Fruit fly (Drosophila melanogaster): Measurements from ENCODE around the gene C15.

The C15 gene

dm6 chr3R:21520183-21520582 is 20.4 kb downstream of the C15 start (continued):
- TF ChIP-seq CG2875 (GFP tag; optimal IDR thresholded peaks at IDR 0.05), result peak; percentile 99
- peak; percentile 93 for TF ChIP-seq D19B (GFP tag; optimal IDR thresholded peaks at IDR 0.05)
- peak; percentile 7; the same call in 1 of the 2 replicates for TF ChIP-seq tna (GFP tag; IDR thresholded peaks at IDR 0.05; ENCODE audit: partially characterized antibody)
- peak; percentile 75 for TF ChIP-seq crol (GFP tag; IDR thresholded peaks at IDR 0.05)
- peak; percentile 97 for TF ChIP-seq HLH54F (GFP tag; optimal IDR thresholded peaks at IDR 0.05)
- peak; percentile 98 for TF ChIP-seq CG3847 (GFP tag; IDR thresholded peaks at IDR 0.05)
- TF ChIP-seq CG7928 (GFP tag; optimal IDR thresholded peaks at IDR 0.05), result peak; percentile 81
- peak; percentile 82 for TF ChIP-seq Nf-YB (GFP tag; optimal IDR thresholded peaks at IDR 0.05)
- TF ChIP-seq CG6765 (GFP tag; optimal IDR thresholded peaks at IDR 0.05), result peak; percentile 99
- no peak for TF ChIP-seq CG13287 (GFP tag; IDR thresholded peaks at IDR 0.05; ENCODE audit: partially characterized antibody)
- TF ChIP-seq ash1 (GFP tag; optimal IDR thresholded peaks at IDR 0.05), result peak; percentile 98
- peak in 1 of 2 experiments; percentile 78 for TF ChIP-seq crp (GFP tag; optimal IDR thresholded peaks at IDR 0.05)
- no peak for TF ChIP-seq mld (GFP tag; IDR thresholded peaks at IDR 0.05; ENCODE audit: partially characterized antibody)
- peak; percentile 97 for TF ChIP-seq sug (tag; optimal IDR thresholded peaks at IDR 0.05)
- peak; percentile 75 for TF ChIP-seq Deaf1 (tag; optimal IDR thresholded peaks at IDR 0.05)
- TF ChIP-seq CG2712 (tag; optimal IDR thresholded peaks at IDR 0.05), result peak; percentile 97
- peak; percentile 97 for TF ChIP-seq ewg (GFP tag; optimal IDR thresholded peaks at IDR 0.05)
- peak; percentile 99 for TF ChIP-seq CG9727 (GFP tag; optimal IDR thresholded peaks at IDR 0.05)
- peak; percentile 94 for TF ChIP-seq CG6854 (GFP tag; optimal IDR thresholded peaks at IDR 0.05)
- TF ChIP-seq eyg (GFP tag; optimal IDR thresholded peaks at IDR 0.05), result peak; percentile 97
- peak; percentile 76 for TF ChIP-seq row (GFP tag; IDR thresholded peaks at IDR 0.05)
- peak; percentile 94 for TF ChIP-seq CkIIα-i1 (GFP tag; IDR thresholded peaks at IDR 0.05)
- TF ChIP-seq Lim3 (GFP tag; IDR thresholded peaks at IDR 0.05), result peak; percentile 94
- peak; percentile 98 for TF ChIP-seq en (GFP tag; optimal IDR thresholded peaks at IDR 0.05)
- TF ChIP-seq sr (GFP tag; IDR thresholded peaks at IDR 0.05), result peak; percentile 99
- peak; percentile 100 for TF ChIP-seq CG11456 (GFP tag; IDR thresholded peaks at IDR 0.05)
- peak; percentile 90 for TF ChIP-seq CG7556 (GFP tag; optimal IDR thresholded peaks at IDR 0.05)
- TF ChIP-seq rib (GFP tag; IDR thresholded peaks at IDR 0.05), result peak; percentile 94
- TF ChIP-seq slp2 (GFP tag; optimal IDR thresholded peaks at IDR 0.05), result peak; percentile 98
- TF ChIP-seq CG10654 (GFP tag; optimal IDR thresholded peaks at IDR 0.05), result peak; percentile 99
- TF ChIP-seq CG4617 (GFP tag; optimal IDR thresholded peaks at IDR 0.05; ENCODE audit: borderline replicate concordance), result peak; percentile 98
- TF ChIP-seq CG2889 (GFP tag; IDR thresholded peaks at IDR 0.05), result peak; percentile 96
- TF ChIP-seq dysf (GFP tag; IDR thresholded peaks at IDR 0.05), result peak; percentile 98
- peak; percentile 71 for TF ChIP-seq Sry-δ (GFP tag; optimal IDR thresholded peaks at IDR 0.05)
- no peak for TF ChIP-seq cg (GFP tag; optimal IDR thresholded peaks at IDR 0.05)
- peak; percentile 85 for TF ChIP-seq Elba2 (GFP tag; optimal IDR thresholded peaks at IDR 0.05)
- peak; percentile 99 for TF ChIP-seq CG10366 (GFP tag; IDR thresholded peaks at IDR 0.05)
- TF ChIP-seq CG8089 (GFP tag; optimal IDR thresholded peaks at IDR 0.05), result peak; percentile 99
- peak; percentile 94 for TF ChIP-seq CG4282 (GFP tag; optimal IDR thresholded peaks at IDR 0.05)
- TF ChIP-seq ara (GFP tag; IDR thresholded peaks at IDR 0.05), result peak; percentile 97
- peak; percentile 99 for TF ChIP-seq ap (GFP tag; IDR thresholded peaks at IDR 0.05)
- TF ChIP-seq MTF-1 (GFP tag; optimal IDR thresholded peaks at IDR 0.05; ENCODE audit: borderline replicate concordance), result peak; percentile 99
- peak; percentile 99 for TF ChIP-seq CG4424 (GFP tag; optimal IDR thresholded peaks at IDR 0.05)
- peak; percentile 76 for TF ChIP-seq exex (tag; optimal IDR thresholded peaks at IDR 0.05)
- TF ChIP-seq CG32772 (GFP tag; IDR thresholded peaks at IDR 0.05), result peak; percentile 99
- TF ChIP-seq Med (GFP tag), result peak; percentile 100
- TF ChIP-seq CG11093 (GFP tag; IDR thresholded peaks at IDR 0.05), result peak; percentile 91
- TF ChIP-seq nau (GFP tag; optimal IDR thresholded peaks at IDR 0.05), result peak; percentile 98
- peak; percentile 98 for TF ChIP-seq Dad (GFP tag; optimal IDR thresholded peaks at IDR 0.05)
- peak; percentile 94 for TF ChIP-seq CG13424 (tag; optimal IDR thresholded peaks at IDR 0.05)
- TF ChIP-seq CG4404 (GFP tag; IDR thresholded peaks at IDR 0.05), result peak; percentile 91
